Worm (Caenorhabditis elegans) whole organism, L1 larva: ENCODE measurements around the gene Y49E10.21.
A peak's percentile ranks its signal among the peaks of the same experiment; 100 is the strongest.

Source experiments
- C04F5.9 ChIP-seq: sonication (generic microtip); optimal IDR thresholded peaks from 2 replicates; lab custom pipeline; 2016; ENCODE audit warnings: missing genetic modification characterization, missing compliant biosample characterization
- C16A3.4 ChIP-seq: fragments of 150-350 bp; optimal IDR thresholded peaks from 2 replicates; lab custom pipeline; 2014; ENCODE audit warnings: missing biosample characterization, missing genetic modification characterization
- F16B12.6 ChIP-seq: fragments of 150-350 bp; optimal IDR thresholded peaks from 2 replicates; lab custom pipeline; 2014; ENCODE audit warnings: missing biosample characterization, missing genetic modification characterization
- aha-1 ChIP-seq: fragments of 150-350 bp; optimal IDR thresholded peaks from 2 replicates; lab custom pipeline; 2014; ENCODE audit warnings: missing biosample characterization, missing genetic modification characterization
- alr-1 ChIP-seq: fragments of 200-800 bp; sonication (Bioruptor generic); optimal IDR thresholded peaks from 2 replicates; lab custom pipeline; 2018; ENCODE audit warnings: borderline replicate concordance, mild to moderate bottlenecking, missing genetic modification characterization, missing compliant biosample characterization
- ceh-82 ChIP-seq, 3 experiments: fragments of 150-350 bp in 1 of 3; sonication (generic microtip) in 2 of 3; optimal IDR thresholded peaks; 2 replicates each; lab custom pipeline; 2014 to 2017; ENCODE audit warnings: missing biosample characterization in 3 of 3, missing genetic modification characterization in 3 of 3
- ceh-88 ChIP-seq: fragments of 200-800 bp; sonication (Bioruptor generic); IDR thresholded peaks from 2 replicates; pipeline ENCODE4 v1.3.6; 2022; ENCODE audit warnings: missing genetic modification characterization, missing compliant biosample characterization
- dsc-1 ChIP-seq: sonication (generic microtip); optimal IDR thresholded peaks from 2 replicates; lab custom pipeline; 2016; ENCODE audit warnings: mild to moderate bottlenecking, missing genetic modification characterization, missing compliant biosample characterization
- efl-1 ChIP-seq, 4 experiments: fragments of 150-350 bp; optimal IDR thresholded peaks in 3 of 4; peaks in 1 of 4; 1 replicate in 1 of 4; 2 replicates in 3 of 4; lab custom pipeline; 2014; ENCODE audit warnings: missing biosample characterization in 2 of 4, missing genetic modification characterization in 2 of 4, missing genetic modification reagents in 2 of 4
- elt-3 ChIP-seq, 6 experiments: fragments of 150-350 bp in 1 of 6; sonication (generic microtip); optimal IDR thresholded peaks; 2 replicates each; lab custom pipeline; 2017 to 2018; ENCODE audit warnings: missing biosample characterization in 6 of 6, missing genetic modification characterization in 6 of 6, inconsistent platforms in 1 of 6
- ets-5 ChIP-seq: fragments of 200-800 bp; sonication (Bioruptor generic); IDR thresholded peaks from 2 replicates; pipeline ENCODE4 v1.3.6; 2022; ENCODE audit warnings: missing genetic modification characterization, missing compliant biosample characterization
- grh-1 ChIP-seq: fragments of 200-800 bp; sonication (Bioruptor generic); IDR thresholded peaks from 2 replicates; pipeline ENCODE4 v1.3.6; 2022; ENCODE audit warnings: missing genetic modification reagents, missing genetic modification characterization, missing compliant biosample characterization
- hlh-17 ChIP-seq: fragments of 200-800 bp; sonication (Bioruptor generic); optimal IDR thresholded peaks from 2 replicates; lab custom pipeline; 2018; ENCODE audit warnings: missing genetic modification characterization, mild to moderate bottlenecking, missing compliant biosample characterization, moderate library complexity, borderline replicate concordance
- hlh-4 ChIP-seq: sonication (generic microtip); optimal IDR thresholded peaks from 2 replicates; lab custom pipeline; 2016; ENCODE audit warnings: mild to moderate bottlenecking, missing genetic modification characterization, missing compliant biosample characterization
- hpl-2 ChIP-seq: fragments of 150-350 bp; optimal IDR thresholded peaks from 2 replicates; lab custom pipeline; 2014; ENCODE audit warnings: missing biosample characterization, missing genetic modification reagents, missing genetic modification characterization
- isw-1 ChIP-seq: fragments of 200-800 bp; sonication (Bioruptor generic); IDR thresholded peaks from 2 replicates; pipeline ENCODE4 v1.3.6; 2022; ENCODE audit warnings: missing genetic modification characterization, missing compliant biosample characterization
- jun-1 ChIP-seq: fragments of 150-350 bp; optimal IDR thresholded peaks from 2 replicates; lab custom pipeline; 2014; ENCODE audit warnings: missing biosample characterization, missing genetic modification reagents, missing genetic modification characterization
- lin-14 ChIP-seq: fragments of 200-800 bp; sonication (Bioruptor generic); optimal IDR thresholded peaks from 2 replicates; lab custom pipeline; 2018; ENCODE audit warnings: mild to moderate bottlenecking, missing genetic modification characterization, moderate library complexity, missing compliant biosample characterization
- lin-35 ChIP-seq, 2 experiments: fragments of 150-350 bp; optimal IDR thresholded peaks; 2 replicates each; lab custom pipeline; 2014; ENCODE audit warnings: missing biosample characterization in 2 of 2, missing genetic modification characterization in 2 of 2, missing genetic modification reagents in 2 of 2
- lin-39 ChIP-seq: fragments of 150-350 bp; optimal IDR thresholded peaks from 2 replicates; lab custom pipeline; 2014; ENCODE audit warnings: missing biosample characterization, missing genetic modification reagents, missing genetic modification characterization
- lir-3 ChIP-seq: sonication (generic microtip); optimal IDR thresholded peaks from 2 replicates; lab custom pipeline; 2016; ENCODE audit warnings: mild to moderate bottlenecking, missing genetic modification characterization, moderate library complexity, missing compliant biosample characterization; ENCODE audit not compliant: poor library complexity
- lsy-2 ChIP-seq, 2 experiments: fragments of 150-350 bp; optimal IDR thresholded peaks; 2 replicates each; lab custom pipeline; 2014; ENCODE audit warnings: missing biosample characterization in 2 of 2, missing genetic modification characterization in 2 of 2
- mep-1 ChIP-seq: fragments of 150-350 bp; optimal IDR thresholded peaks from 2 replicates; lab custom pipeline; 2014; ENCODE audit warnings: missing biosample characterization, missing genetic modification characterization
- nhr-11 ChIP-seq: fragments of 150-350 bp; optimal IDR thresholded peaks from 2 replicates; lab custom pipeline; 2014; ENCODE audit warnings: missing biosample characterization, missing genetic modification characterization
- nhr-12 ChIP-seq: sonication (generic microtip); optimal IDR thresholded peaks from 2 replicates; lab custom pipeline; 2017; ENCODE audit warnings: missing biosample characterization, missing genetic modification characterization
- nhr-19 ChIP-seq: fragments of 200-800 bp; sonication (Bioruptor generic); conservative IDR thresholded peaks from 2 replicates; pipeline ENCODE4 v1.3.6; 2022; ENCODE audit warnings: missing genetic modification characterization, missing compliant biosample characterization
- nhr-20 ChIP-seq: sonication (generic microtip); optimal IDR thresholded peaks from 2 replicates; lab custom pipeline; 2016; ENCODE audit warnings: mild to moderate bottlenecking, missing genetic modification characterization, missing compliant biosample characterization
- nhr-47 ChIP-seq: sonication (generic microtip); optimal IDR thresholded peaks from 2 replicates; lab custom pipeline; 2016; ENCODE audit warnings: mild to moderate bottlenecking, missing genetic modification characterization, moderate library complexity, missing compliant biosample characterization
- nhr-71 ChIP-seq: sonication (generic microtip); optimal IDR thresholded peaks from 2 replicates; lab custom pipeline; 2016; ENCODE audit warnings: mild to moderate bottlenecking, missing genetic modification characterization, moderate library complexity, missing compliant biosample characterization
- nhr-76 ChIP-seq: sonication (generic microtip); optimal IDR thresholded peaks from 2 replicates; lab custom pipeline; 2017; ENCODE audit warnings: missing biosample characterization, missing genetic modification characterization
- rnt-1 ChIP-seq: sonication (generic microtip); optimal IDR thresholded peaks from 2 replicates; lab custom pipeline; 2016; ENCODE audit warnings: mild to moderate bottlenecking, missing genetic modification characterization, moderate library complexity, missing compliant biosample characterization
- skn-1 ChIP-seq: fragments of 150-350 bp; optimal IDR thresholded peaks from 2 replicates; lab custom pipeline; 2014; ENCODE audit warnings: missing biosample characterization, missing genetic modification characterization
- snu-23 ChIP-seq: sonication (generic microtip); optimal IDR thresholded peaks from 2 replicates; lab custom pipeline; 2016; ENCODE audit warnings: missing genetic modification characterization, missing compliant biosample characterization
- tlp-1 ChIP-seq: fragments of 150-350 bp; optimal IDR thresholded peaks from 2 replicates; lab custom pipeline; 2014; ENCODE audit warnings: missing biosample characterization, missing genetic modification characterization
- unc-130 ChIP-seq: fragments of 150-350 bp; optimal IDR thresholded peaks from 2 replicates; lab custom pipeline; 2017; ENCODE audit warnings: missing biosample characterization, missing genetic modification characterization, inconsistent platforms
- unc-62 ChIP-seq: fragments of 150-350 bp; optimal IDR thresholded peaks from 2 replicates; lab custom pipeline; 2014; ENCODE audit warnings: missing biosample characterization, missing genetic modification reagents, missing genetic modification characterization

The Y49E10.21 gene

ce11 chrIII:12424066-12424465 lies 33.3 kb upstream of the Y49E10.21 start (continued):
- TF ChIP-seq nhr-12 (no peak), nhr-20 (tag; lab: Kevin White, UChicago) (peak; percentile 62), dsc-1 (tag; lab: Kevin White, UChicago) (no peak), skn-1 (tag; lab: Kevin White, UChicago) (peak; percentile 39), efl-1 (optimal IDR thresholded peaks at IDR 0.05; lab: Kevin White, UChicago) (peak; percentile 27), efl-1 (GFP tag; optimal IDR thresholded peaks at IDR 0.05 in 1 of 2; lab: Kevin White, UChicago) (peak; percentile 27 to 95), nhr-19 (GFP tag; lab: Robert Waterston, UW) (no peak), snu-23 (peak; percentile 57), nhr-71 (tag; lab: Kevin White, UChicago) (peak; percentile 27), F16B12.6 (tag; lab: Kevin White, UChicago) (no peak), ets-5 (GFP tag; lab: Robert Waterston, UW) (no peak), ceh-82 (tag; optimal IDR thresholded peaks at IDR 0.05; lab: Kevin White, UChicago) (no peak), elt-3 (tag; optimal IDR thresholded peaks at IDR 0.05; lab: Kevin White, UChicago) (peak in 1 of 6 experiments; percentile 12), lin-35 (GFP tag; optimal IDR thresholded peaks at IDR 0.05; lab: Kevin White, UChicago) (peak in 1 of 2 experiments; percentile 61), C16A3.4 (tag; lab: Kevin White, UChicago) (no peak), tlp-1 (tag; lab: Kevin White, UChicago) (no peak), isw-1 (no peak), unc-130 (tag; lab: Kevin White, UChicago) (no peak), C04F5.9 (tag; lab: Kevin White, UChicago) (no peak), hlh-4 (no peak), lin-14 (GFP tag; lab: Kevin White, UChicago) (peak; percentile 78), aha-1 (tag; lab: Kevin White, UChicago) (no peak), rnt-1 (tag; lab: Kevin White, UChicago) (no peak), hpl-2 (no peak), mep-1 (tag; lab: Kevin White, UChicago) (peak; percentile 66)
- TF ChIP-seq, all 84 proteins: peak for 14

DNA sequence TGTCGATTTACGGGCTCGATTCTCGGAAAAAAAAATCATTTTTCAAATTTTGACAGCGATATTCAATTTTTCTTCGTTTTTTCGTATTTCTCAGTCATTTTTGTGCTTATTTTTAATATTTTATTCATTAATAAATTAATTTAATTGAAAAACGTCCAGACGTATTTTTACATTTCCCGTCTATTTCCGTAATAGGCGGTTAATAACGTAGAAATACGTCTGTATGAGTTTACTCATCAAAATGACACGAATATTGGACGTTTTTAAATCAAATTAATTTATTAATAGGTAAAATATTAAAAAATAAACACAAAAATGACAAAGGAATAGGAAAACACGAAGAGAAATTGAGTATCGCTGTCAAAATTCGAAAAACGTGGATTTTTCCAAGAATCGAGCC lies 32.7 kb upstream of the Y49E10.21 start:
- no peak for TF ChIP-seq efl-1 (optimal IDR thresholded peaks at IDR 0.05; lab: Kevin White, UChicago)
- peak in 1 of 2 experiments; percentile 82 for TF ChIP-seq efl-1 (GFP tag; optimal IDR thresholded peaks at IDR 0.05 in 1 of 2; lab: Kevin White, UChicago)
- no peak for TF ChIP-seq dsc-1 (tag; lab: Kevin White, UChicago)

- TF ChIP-seq tlp-1 (tag; lab: Kevin White, UChicago) = peak; percentile 70
- 0 out of 2 replicates have a peak, but pooled peaks have one; percentile 13 for TF ChIP-seq grh-1 (GFP tag; lab: Robert Waterston, UW)
- no peak for TF ChIP-seq lin-39 (tag; lab: Kevin White, UChicago)
- TF ChIP-seq alr-1 (tag; lab: Kevin White, UChicago) = no peak
- peak in 1 of 2 experiments; percentile 15 for TF ChIP-seq lsy-2 (tag; optimal IDR thresholded peaks at IDR 0.05; lab: Kevin White, UChicago)
- no peak for TF ChIP-seq lin-14 (GFP tag; lab: Kevin White, UChicago)
- no peak for TF ChIP-seq ceh-88
- TF ChIP-seq jun-1 (tag; lab: Kevin White, UChicago) = no peak
- TF ChIP-seq efl-1 (optimal IDR thresholded peaks at IDR 0.05; lab: Kevin White, UChicago) = no peak
- TF ChIP-seq efl-1 (GFP tag; optimal IDR thresholded peaks at IDR 0.05 in 1 of 2; lab: Kevin White, UChicago) = peak in 1 of 2 experiments; percentile 91
- TF ChIP-seq hlh-17 (GFP tag; lab: Kevin White, UChicago) = no peak
Measured at ce11 chrIII:12425846-12426405, 31.5 kb upstream of the Y49E10.21 start.

ce11 chrIII:12426558-12426957 lies 30.8 kb upstream of the Y49E10.21 start, which contains the start of gene pie-1:
Gene pie-1, plus strand, starts transcription at chrIII:12426893.
- TF ChIP-seq tlp-1 (tag; lab: Kevin White, UChicago) (no peak), ceh-82 (tag; optimal IDR thresholded peaks at IDR 0.05; lab: Kevin White, UChicago) (no peak), ets-5 (GFP tag; lab: Robert Waterston, UW) (no peak), mep-1 (tag; lab: Kevin White, UChicago) (no peak), nhr-76 (tag; lab: Kevin White, UChicago) (no peak), lir-3 (tag; lab: Kevin White, UChicago) (no peak), nhr-47 (tag; lab: Kevin White, UChicago) (no peak), nhr-11 (no peak), unc-62 (no peak), skn-1 (tag; lab: Kevin White, UChicago) (no peak), aha-1 (tag; lab: Kevin White, UChicago) (no peak)
